Worm (Caenorhabditis elegans): Measurements from ENCODE around the gene Y7A5A.5.

Gene Y7A5A.5

ce11 chrX:15796633-15797032 lies 10.0 kb upstream of the Y7A5A.5 start (continued):
- TF ChIP-seq die-1 (tag; optimal IDR thresholded peaks at IDR 0.05) (peak; percentile 11), attf-3 (GFP tag; conservative IDR thresholded peaks at IDR 0.05) (no peak), sdz-38 (tag; optimal IDR thresholded peaks at IDR 0.05) (no peak), lsy-27 (tag; optimal IDR thresholded peaks at IDR 0.05; ENCODE audit: borderline replicate concordance, insufficient read depth) (no peak), rcor-1 (GFP tag; IDR thresholded peaks at IDR 0.05) (no peak), K12H6.12 (tag; optimal IDR thresholded peaks at IDR 0.05) (no peak), him-1 (tag; optimal IDR thresholded peaks at IDR 0.05) (peak; percentile 4), ccch-3 (GFP tag; optimal IDR thresholded peaks at IDR 0.05) (no peak), chd-7 (tag; optimal IDR thresholded peaks at IDR 0.05) (no peak), ceh-58 (GFP tag; IDR thresholded peaks at IDR 0.05) (no peak), pbrm-1 (GFP tag; IDR thresholded peaks at IDR 0.05) (peak; percentile 40; the same call in 1 of the 2 replicates), ztf-22 (GFP tag; optimal IDR thresholded peaks at IDR 0.05) (no peak), mcd-1 (GFP tag; IDR thresholded peaks at IDR 0.05) (0 out of 2 replicates have a peak, but pooled peaks have one; percentile 23), madf-3 (GFP tag; IDR thresholded peaks at IDR 0.05) (no peak), let-526 (GFP tag; IDR thresholded peaks at IDR 0.05) (no peak), rpc-1 (optimal IDR thresholded peaks at IDR 0.05) (peak; percentile 61), rpc-1 (tag; optimal IDR thresholded peaks at IDR 0.05) (peak; percentile 74), hmg-20 (GFP tag; IDR thresholded peaks at IDR 0.05) (no peak)

ce11 chrX:15794977-15795376 lies 8.4 kb upstream of the Y7A5A.5 start, which contains the start of gene Y7A5A.10:
TSS of gene Y7A5A.10 (minus strand) at chrX:15795077.
- TF ChIP-seq mcd-1 (GFP tag; IDR thresholded peaks at IDR 0.05): no peak
- no peak for TF ChIP-seq pbrm-1 (GFP tag; IDR thresholded peaks at IDR 0.05)

DNA sequence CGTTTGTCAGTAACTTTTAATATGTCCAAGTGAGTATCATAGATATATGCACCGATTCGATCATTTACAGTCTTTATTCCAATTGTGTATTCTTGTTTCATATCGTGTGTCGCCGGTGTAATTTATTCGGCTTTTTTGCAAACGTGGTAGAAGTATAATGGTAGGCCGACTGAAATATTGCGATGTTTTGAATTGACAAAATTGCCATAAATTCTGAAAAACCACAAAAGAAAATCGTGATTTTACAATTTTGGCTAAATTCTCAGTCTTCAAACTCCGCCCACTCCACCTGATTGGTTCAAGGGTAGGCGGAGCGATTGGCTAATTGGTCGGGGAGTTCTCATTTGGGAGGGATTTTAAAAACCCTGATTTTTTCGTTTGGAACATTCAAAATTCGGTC lies 2.1 kb downstream of the Y7A5A.5 start, which contains the start of gene Y7A5A.3:
Y7A5A.3 (minus strand) TSS at position 101 of the 400 bp plus-strand sequence.
- no peak for TF ChIP-seq die-1 (tag; optimal IDR thresholded peaks at IDR 0.05)
- no peak for TF ChIP-seq Y56A3A.18 (GFP tag; IDR thresholded peaks at IDR 0.05)
- TF ChIP-seq sea-2 (GFP tag; IDR thresholded peaks at IDR 0.05): no peak
- no peak for TF ChIP-seq let-607 (tag; optimal IDR thresholded peaks at IDR 0.05)
- TF ChIP-seq B0261.1 (tag; optimal IDR thresholded peaks at IDR 0.05): no peak
- TF ChIP-seq atf-7 (tag; optimal IDR thresholded peaks at IDR 0.05): no peak
- TF ChIP-seq dpff-1 (tag; optimal IDR thresholded peaks at IDR 0.05): no peak
- no peak for TF ChIP-seq Y53G8AR.9 (GFP tag; conservative IDR thresholded peaks at IDR 0.05)
- no peak for TF ChIP-seq lin-35 (GFP tag; optimal IDR thresholded peaks at IDR 0.05)
- TF ChIP-seq nhr-179 (tag; optimal IDR thresholded peaks at IDR 0.05): no peak
- TF ChIP-seq T07F8.4 (tag; optimal IDR thresholded peaks at IDR 0.05): no peak
- no peak for TF ChIP-seq xnd-1 (tag; optimal IDR thresholded peaks at IDR 0.05)
- no peak for TF ChIP-seq ZK185.1 (tag; optimal IDR thresholded peaks at IDR 0.05; ENCODE audit: poor library complexity, severe bottlenecking)
- TF ChIP-seq lir-1 (GFP tag; conservative IDR thresholded peaks at IDR 0.05): no peak
- no peak for TF ChIP-seq B0035.1 (tag; optimal IDR thresholded peaks at IDR 0.05)
- no peak for TF ChIP-seq lag-1 (GFP tag; IDR thresholded peaks at IDR 0.05)
- TF ChIP-seq tlf-1 (GFP tag; optimal IDR thresholded peaks at IDR 0.05): no peak
- no peak for TF ChIP-seq pbrm-1 (GFP tag; IDR thresholded peaks at IDR 0.05)
- TF ChIP-seq ztf-26 (tag; optimal IDR thresholded peaks at IDR 0.05): no peak
- TF ChIP-seq gei-17 (GFP tag; optimal IDR thresholded peaks at IDR 0.05): no peak
